Fruit fly (Drosophila melanogaster): Measurements from ENCODE around the gene CG17648.

The CG17648 gene

dm6 chr2L:1727162-1727825 lies 24.8 kb upstream of the CG17648 start:
- TF ChIP-seq CTCF (optimal IDR thresholded peaks at IDR 0.05) (no peak), CG8478 (optimal IDR thresholded peaks at IDR 0.05) (no peak)

- TF ChIP-seq CTCF (optimal IDR thresholded peaks at IDR 0.05) (no peak), CG8478 (optimal IDR thresholded peaks at IDR 0.05) (no peak)
These were observed 24.1 kb upstream of the CG17648 start for dm6 chr2L:1727826-1728619.

DNA sequence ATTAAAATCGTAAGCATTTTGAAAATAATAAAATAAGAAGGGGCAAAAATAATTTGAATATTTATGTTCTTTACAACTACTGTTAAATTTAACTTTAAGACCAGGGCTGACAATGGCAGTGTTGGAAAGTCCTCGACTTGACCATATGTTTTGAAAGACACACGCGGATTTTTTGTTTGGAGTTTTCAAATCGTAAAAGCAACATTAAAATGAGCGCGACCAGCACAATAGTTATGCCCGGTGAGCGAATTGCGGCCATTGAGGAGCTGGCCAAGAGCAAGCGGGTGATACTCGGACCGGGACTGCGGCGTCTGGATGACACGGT lies 23.5 kb upstream of the CG17648 start, which contains the start of gene Rrp40:
Rrp40 (plus strand) TSS at position 113 of the 325 bp plus-strand sequence.
- TF ChIP-seq CG8478 (optimal IDR thresholded peaks at IDR 0.05), result no peak
- TF ChIP-seq CTCF (optimal IDR thresholded peaks at IDR 0.05), result no peak

DNA sequence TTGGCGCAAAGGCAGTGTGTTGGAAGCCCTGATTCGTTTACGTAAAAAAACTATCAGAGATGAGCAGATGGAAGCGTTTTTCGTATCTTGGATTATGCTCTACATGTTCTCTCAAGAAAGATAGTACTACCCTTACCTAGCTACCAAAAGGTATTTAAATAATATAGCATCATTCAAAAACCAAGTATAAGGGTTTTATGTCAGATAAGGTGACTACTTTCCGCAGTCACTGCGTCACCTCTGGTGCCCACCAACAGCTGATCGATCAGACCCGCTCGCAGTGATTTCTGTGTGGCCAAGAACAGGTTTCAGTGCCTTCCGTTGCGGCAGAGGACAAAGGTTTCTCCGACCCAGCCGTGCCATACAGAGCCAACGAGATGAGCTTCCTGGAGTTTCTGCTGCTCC lies 22.5 kb upstream of the CG17648 start, which contains the start of the genes Eno and CG31937:
Eno (minus strand) TSS at position 30 of the 405 bp plus-strand sequence.
CG31937 (plus strand) TSS at position 281 of the 405 bp plus-strand sequence.
- no peak for TF ChIP-seq CG8478 (optimal IDR thresholded peaks at IDR 0.05)
- TF ChIP-seq CTCF (optimal IDR thresholded peaks at IDR 0.05), result no peak

- TF ChIP-seq CTCF (optimal IDR thresholded peaks at IDR 0.05) (no peak), CG8478 (optimal IDR thresholded peaks at IDR 0.05) (no peak)
These were observed 21.2 kb upstream of the CG17648 start for dm6 chr2L:1730914-1731313.

- TF ChIP-seq CG8478 (optimal IDR thresholded peaks at IDR 0.05) (no peak), CTCF (optimal IDR thresholded peaks at IDR 0.05) (no peak)
These were observed 19.9 kb upstream of the CG17648 start, which contains the start of the genes CG17652 and CG17646 for dm6 chr2L:1732189-1732588. Gene CG17652 (minus strand): TSS chr2L:1732356. Gene CG17646 (plus strand): TSS chr2L:1732524.

DNA sequence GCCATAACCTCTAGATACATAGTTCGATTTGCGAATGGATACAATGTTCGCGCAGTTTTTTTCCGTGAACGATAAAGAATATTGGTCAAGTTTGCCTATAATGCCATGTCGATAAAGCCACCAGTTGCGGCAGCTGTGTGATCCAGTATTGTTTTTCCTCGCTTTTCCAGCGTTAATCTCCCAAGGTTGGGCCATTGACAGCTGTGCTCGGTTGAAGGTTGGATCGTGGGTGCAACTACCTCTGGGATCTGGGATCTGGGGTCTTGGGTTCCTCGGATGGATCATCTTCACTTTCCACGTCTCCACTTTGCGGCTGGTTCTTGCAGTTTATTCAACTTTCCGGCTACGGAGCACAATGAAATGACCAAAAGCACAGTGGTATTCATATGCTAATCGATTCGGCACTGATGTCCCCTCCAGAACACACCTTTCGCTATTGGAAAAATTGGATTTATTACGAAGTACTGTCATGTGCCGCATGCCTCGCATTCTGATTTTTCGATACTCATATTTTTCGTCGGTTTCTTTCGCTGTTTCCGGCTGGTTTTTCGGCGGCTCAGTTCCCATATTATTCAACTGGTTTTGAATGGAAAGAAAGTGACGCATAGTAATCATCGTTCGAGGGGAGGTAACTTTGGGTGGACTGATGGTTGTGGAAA lies 18.8 kb upstream of the CG17648 start:
- TF ChIP-seq CG8478 (optimal IDR thresholded peaks at IDR 0.05) (no peak), CTCF (optimal IDR thresholded peaks at IDR 0.05) (no peak)

DNA sequence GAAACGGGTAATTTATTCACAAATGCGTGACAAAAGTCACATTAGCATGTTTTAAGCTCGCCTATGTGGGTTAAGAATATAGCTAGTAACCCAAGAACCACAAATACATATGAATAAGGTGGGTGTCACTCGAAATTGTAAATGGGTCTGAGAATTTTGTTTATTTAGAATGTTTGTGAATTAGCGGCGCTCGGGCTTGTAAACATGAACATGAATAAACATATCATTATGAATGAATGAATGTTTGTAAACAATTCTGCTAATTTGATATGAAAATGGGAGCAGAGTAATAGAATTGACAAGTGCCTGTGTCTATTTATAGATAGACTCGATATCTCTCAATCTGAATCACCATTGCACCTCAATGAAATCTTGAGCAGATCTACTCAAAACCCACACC lies 17.0 kb upstream of the CG17648 start:
- TF ChIP-seq CTCF (optimal IDR thresholded peaks at IDR 0.05) (no peak), CG8478 (optimal IDR thresholded peaks at IDR 0.05) (no peak)

- TF ChIP-seq CG8478 (optimal IDR thresholded peaks at IDR 0.05) (no peak), CTCF (optimal IDR thresholded peaks at IDR 0.05) (no peak)
These were observed 15.0 kb upstream of the CG17648 start for dm6 chr2L:1737057-1737581.

- no peak for TF ChIP-seq CTCF (optimal IDR thresholded peaks at IDR 0.05)
- no peak for TF ChIP-seq CG8478 (optimal IDR thresholded peaks at IDR 0.05)
These were observed 14.1 kb upstream of the CG17648 start for dm6 chr2L:1738054-1738453.

DNA sequence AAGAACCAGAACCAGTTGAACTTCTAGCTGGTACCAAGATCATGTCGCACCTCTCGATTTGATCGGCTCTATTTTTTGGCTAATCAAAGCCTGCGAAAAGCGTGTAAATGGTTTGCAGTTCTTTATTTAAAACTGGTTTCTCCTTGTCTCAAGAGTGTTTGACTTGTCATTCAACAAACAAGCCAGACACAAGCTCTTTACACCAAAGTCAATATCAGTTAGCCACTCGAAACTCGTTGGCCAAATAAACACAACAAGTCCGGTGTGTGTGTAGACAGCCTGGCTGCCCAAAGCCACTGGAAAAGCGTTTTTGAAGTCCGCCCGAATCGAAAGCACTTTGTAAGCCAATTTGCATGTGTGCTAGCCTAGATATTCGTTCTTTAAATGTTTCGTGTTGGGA lies 12.0 kb upstream of the CG17648 start:
- TF ChIP-seq CG8478 (optimal IDR thresholded peaks at IDR 0.05) (no peak), CTCF (optimal IDR thresholded peaks at IDR 0.05) (no peak)

dm6 chr2L:1743800-1744199 lies 8.3 kb upstream of the CG17648 start:
- TF ChIP-seq CTCF (optimal IDR thresholded peaks at IDR 0.05), result no peak
- no peak for TF ChIP-seq CG8478 (optimal IDR thresholded peaks at IDR 0.05)

DNA sequence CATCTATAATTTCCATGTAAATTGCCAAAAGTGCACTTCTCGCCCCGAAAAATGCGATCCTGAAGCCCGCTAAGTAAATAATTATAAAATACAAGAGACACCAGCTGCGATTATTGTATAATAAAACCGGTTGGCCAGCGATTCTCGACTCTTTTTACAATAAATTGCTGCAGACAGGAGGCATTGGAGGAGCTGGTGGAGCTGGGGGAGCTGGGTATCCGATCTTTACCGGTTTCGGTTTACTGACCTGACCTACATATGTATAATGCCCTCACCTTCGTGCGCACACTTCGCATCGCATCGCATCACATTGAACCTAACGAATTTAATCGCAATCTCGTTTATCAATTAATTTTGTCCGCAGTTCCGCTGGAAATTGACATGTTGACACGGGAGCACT lies 3.7 kb upstream of the CG17648 start:
- TF ChIP-seq CG8478 (optimal IDR thresholded peaks at IDR 0.05), result no peak
- TF ChIP-seq CTCF (optimal IDR thresholded peaks at IDR 0.05), result no peak

- TF ChIP-seq CTCF (optimal IDR thresholded peaks at IDR 0.05), result no peak
- no peak for TF ChIP-seq CG8478 (optimal IDR thresholded peaks at IDR 0.05)
These were observed 4.2 kb downstream of the CG17648 start, which contains the start of gene Gr22f for dm6 chr2L:1756351-1756750. Gene Gr22f (minus strand): TSS chr2L:1756451.

- no peak for TF ChIP-seq CG8478 (optimal IDR thresholded peaks at IDR 0.05)
- TF ChIP-seq CTCF (optimal IDR thresholded peaks at IDR 0.05), result no peak
These were observed 6.7 kb downstream of the CG17648 start, which contains the start of gene CG17650 for dm6 chr2L:1758853-1759252. Gene CG17650 (minus strand): TSS chr2L:1759093.

All from S2 (cell line).